Worm (Caenorhabditis elegans) whole organism, L4 larva: Measurements from ENCODE around the gene srz-63.

Experiments
- F44E2.7 ChIP-seq: fragments of 200-800 bp; sonication (Bioruptor generic); IDR thresholded peaks from 2 replicates; pipeline ENCODE4 v2.1.2; 2022; ENCODE audit warnings: missing genetic modification characterization, missing compliant biosample characterization
- Y75B8A.6 ChIP-seq: fragments of 200-800 bp; sonication (Bioruptor generic); IDR thresholded peaks from 2 replicates; pipeline ENCODE4 v1.3.6; 2022; ENCODE audit warnings: missing genetic modification reagents, missing genetic modification characterization, missing compliant biosample characterization
- lsy-2 ChIP-seq, 2 experiments: fragments of 150-350 bp in 1 of 2; sonication (generic microtip) in 1 of 2; optimal IDR thresholded peaks; 2 replicates each; lab custom pipeline; 2014 to 2017; ENCODE audit warnings: missing biosample characterization in 2 of 2, missing genetic modification characterization in 2 of 2
- mdl-1 ChIP-seq, 2 experiments: fragments of 150-350 bp in 1 of 2; sonication (generic microtip) in 1 of 2; optimal IDR thresholded peaks; 2 replicates each; lab custom pipeline; 2014 to 2017; ENCODE audit warnings: missing biosample characterization in 2 of 2, missing genetic modification characterization in 2 of 2
- nhr-102 ChIP-seq: sonication (generic microtip); optimal IDR thresholded peaks from 2 replicates; lab custom pipeline; 2016; ENCODE audit warnings: mild to moderate bottlenecking, missing genetic modification characterization, moderate library complexity, missing compliant biosample characterization
- nhr-111 ChIP-seq: fragments of 200-800 bp; sonication (Bioruptor generic); optimal IDR thresholded peaks from 2 replicates; lab custom pipeline; 2018; ENCODE audit warnings: mild to moderate bottlenecking, missing genetic modification characterization, missing compliant biosample characterization
- nhr-237 ChIP-seq: sonication (generic microtip); optimal IDR thresholded peaks from 2 replicates; lab custom pipeline; 2017; ENCODE audit warnings: missing biosample characterization, missing genetic modification characterization
- pqm-1 ChIP-seq: sonication (generic microtip); optimal IDR thresholded peaks from 2 replicates; lab custom pipeline; 2017; ENCODE audit warnings: missing biosample characterization, missing genetic modification characterization

DNA sequence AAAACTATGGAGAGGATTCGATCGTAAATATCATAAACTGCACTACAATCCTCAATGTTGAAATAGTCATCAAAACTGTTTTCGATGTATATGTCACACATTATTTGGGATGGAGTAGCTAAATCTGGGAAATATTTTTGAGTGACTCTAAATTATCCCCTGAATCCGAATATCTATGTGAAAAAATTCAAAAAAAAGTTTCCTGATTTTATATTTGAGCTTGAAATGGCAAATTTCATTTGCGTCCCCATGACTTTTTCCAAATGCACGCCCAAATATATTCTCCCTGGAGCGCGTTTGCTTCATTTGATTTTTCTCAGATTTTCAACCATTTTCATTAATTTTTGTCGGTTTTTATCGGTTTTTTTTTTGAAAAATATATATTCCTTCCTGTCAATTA is 14.7 kb downstream of the srz-63 start, which contains the start of gene srz-64:
- TF ChIP-seq nhr-237 (tag; lab: Kevin White, UChicago) (no peak), mdl-1 (tag; optimal IDR thresholded peaks at IDR 0.05; lab: Kevin White, UChicago) (no peak), Y75B8A.6 (GFP tag; lab: Robert Waterston, UW) (no peak), F44E2.7 (GFP tag; lab: Robert Waterston, UW) (no peak), lsy-2 (tag; optimal IDR thresholded peaks at IDR 0.05; lab: Kevin White, UChicago) (no peak), nhr-111 (GFP tag; lab: Kevin White, UChicago) (no peak), nhr-102 (tag; lab: Kevin White, UChicago) (no peak), pqm-1 (tag; lab: Kevin White, UChicago) (no peak)
